Fruit fly (Drosophila melanogaster): ENCODE results near the gene CG31441.

The CG31441 gene

dm6 chr3R:11208766-11209331 is 27.2 kb upstream of the CG31441 start (continued):
- TF ChIP-seq fd3F (GFP tag; optimal IDR thresholded peaks at IDR 0.05) (no peak), Adf1 (GFP tag; IDR thresholded peaks at IDR 0.05) (no peak), CG2129 (GFP tag; IDR thresholded peaks at IDR 0.05; ENCODE audit: partially characterized antibody) (no peak), Atf6 (GFP tag; IDR thresholded peaks at IDR 0.05) (0 out of 2 replicates have a peak, but pooled peaks have one; percentile 8), Vsx1 (GFP tag; optimal IDR thresholded peaks at IDR 0.05) (no peak), MBD-R2 (GFP tag; IDR thresholded peaks at IDR 0.05) (no peak), CG1602 (GFP tag; optimal IDR thresholded peaks at IDR 0.05) (no peak), CG10267 (tag; optimal IDR thresholded peaks at IDR 0.05) (no peak), gem (tag; optimal IDR thresholded peaks at IDR 0.05) (no peak), CG12071 (GFP tag; optimal IDR thresholded peaks at IDR 0.05) (no peak), CG31441 (GFP tag; IDR thresholded peaks at IDR 0.05) (no peak), abd-A (tag; optimal IDR thresholded peaks at IDR 0.05) (no peak), CG9797 (GFP tag; optimal IDR thresholded peaks at IDR 0.05) (no peak), Hand (GFP tag; optimal IDR thresholded peaks at IDR 0.05) (no peak), kah (GFP tag; optimal IDR thresholded peaks at IDR 0.05) (no peak), knrl (GFP tag; IDR thresholded peaks at IDR 0.05; ENCODE audit: partially characterized antibody) (no peak), Bdp1 (GFP tag; optimal IDR thresholded peaks at IDR 0.05) (no peak), Stat92E (GFP tag; optimal IDR thresholded peaks at IDR 0.05) (no peak), CG12155 (GFP tag; optimal IDR thresholded peaks at IDR 0.05) (no peak), Mad (GFP tag; optimal IDR thresholded peaks at IDR 0.05) (no peak), CG8924 (tag; optimal IDR thresholded peaks at IDR 0.05) (no peak), mirr (GFP tag; optimal IDR thresholded peaks at IDR 0.05) (no peak), sim (GFP tag; IDR thresholded peaks at IDR 0.05) (no peak), ase (GFP tag; IDR thresholded peaks at IDR 0.05) (no peak), HmgD (GFP tag; optimal IDR thresholded peaks at IDR 0.05) (no peak), CG13894 (tag; optimal IDR thresholded peaks at IDR 0.05) (no peak), Bgb (GFP tag; IDR thresholded peaks at IDR 0.05; ENCODE audit: partially characterized antibody) (peak; percentile 34; the same call in 1 of the 2 replicates), pum (GFP tag; optimal IDR thresholded peaks at IDR 0.05) (no peak), CG8290 (GFP tag; optimal IDR thresholded peaks at IDR 0.05) (no peak), CG8290 (tag; optimal IDR thresholded peaks at IDR 0.05) (peak in 1 of 2 experiments; percentile 8), chn (GFP tag; optimal IDR thresholded peaks at IDR 0.05) (no peak), CG7928 (GFP tag; optimal IDR thresholded peaks at IDR 0.05) (no peak), CG10366 (GFP tag; IDR thresholded peaks at IDR 0.05) (no peak), Med (GFP tag) (peak; percentile 94), trh (GFP tag; optimal IDR thresholded peaks at IDR 0.05) (no peak), gce (GFP tag; IDR thresholded peaks at IDR 0.05) (no peak), Doc2 (GFP tag; IDR thresholded peaks at IDR 0.05) (no peak), az2 (GFP tag; optimal IDR thresholded peaks at IDR 0.05) (no peak), Tbp (GFP tag; optimal IDR thresholded peaks at IDR 0.05) (no peak), Sry-β (GFP tag; optimal IDR thresholded peaks at IDR 0.05) (no peak), Ptx1 (GFP tag; IDR thresholded peaks at IDR 0.05) (no peak), CG1647 (GFP tag; optimal IDR thresholded peaks at IDR 0.05) (no peak), CG12942 (GFP tag; optimal IDR thresholded peaks at IDR 0.05) (no peak), br (optimal IDR thresholded peaks at IDR 0.05) (no peak), CG8388 (GFP tag; optimal IDR thresholded peaks at IDR 0.05) (no peak), Pdp1 (GFP tag; optimal IDR thresholded peaks at IDR 0.05) (peak in 1 of 2 experiments; percentile 98), HmgZ (tag; optimal IDR thresholded peaks at IDR 0.05) (peak; percentile 39), CG30403 (GFP tag; optimal IDR thresholded peaks at IDR 0.05) (no peak), eyg (GFP tag; optimal IDR thresholded peaks at IDR 0.05) (no peak), CG13296 (GFP tag; optimal IDR thresholded peaks at IDR 0.05) (no peak), unc-4 (GFP tag; IDR thresholded peaks at IDR 0.05; ENCODE audit: partially characterized antibody) (no peak)

Data from whole organism, embryonic.